Worm (Caenorhabditis elegans) whole organism, L2 larva: ENCODE data around the gene C18A3.3.

Experiments used
- R02D3.7 ChIP-seq: fragments of 150-350 bp; optimal IDR thresholded peaks from 2 replicates; lab custom pipeline; 2014; ENCODE audit warnings: missing biosample characterization, missing genetic modification characterization
- ZK546.5 ChIP-seq: sonication (generic microtip); optimal IDR thresholded peaks from 2 replicates; lab custom pipeline; 2017; ENCODE audit warnings: missing biosample characterization, missing genetic modification characterization
- blmp-1 ChIP-seq: sonication (generic microtip); optimal IDR thresholded peaks from 2 replicates; lab custom pipeline; 2017; ENCODE audit warnings: missing genetic modification characterization, mild to moderate bottlenecking, missing compliant biosample characterization, antibody characterized with exemption, moderate library complexity; ENCODE audit not compliant: insufficient read depth
- ceh-16 ChIP-seq: fragments of 150-350 bp; optimal IDR thresholded peaks from 2 replicates; lab custom pipeline; 2014; ENCODE audit warnings: missing biosample characterization, missing genetic modification characterization
- elt-3 ChIP-seq: sonication (generic microtip); optimal IDR thresholded peaks from 2 replicates; lab custom pipeline; 2017; ENCODE audit warnings: missing biosample characterization, missing genetic modification characterization
- lsy-2 ChIP-seq, 2 experiments: fragments of 150-350 bp in 1 of 2; sonication (generic microtip) in 1 of 2; optimal IDR thresholded peaks; 2 replicates each; lab custom pipeline; 2014 to 2017; ENCODE audit warnings: missing biosample characterization in 2 of 2, missing genetic modification characterization in 2 of 2
- mdl-1 ChIP-seq, 2 experiments: fragments of 150-350 bp in 1 of 2; sonication (generic microtip) in 1 of 2; optimal IDR thresholded peaks; 2 replicates each; lab custom pipeline; 2017; ENCODE audit warnings: missing biosample characterization in 2 of 2, missing genetic modification characterization in 2 of 2
- nhr-12 ChIP-seq: fragments of 150-350 bp; optimal IDR thresholded peaks from 2 replicates; lab custom pipeline; 2014; ENCODE audit warnings: missing biosample characterization, missing genetic modification characterization
- nhr-6 ChIP-seq: fragments of 150-350 bp; optimal IDR thresholded peaks from 2 replicates; lab custom pipeline; 2014; ENCODE audit warnings: missing biosample characterization, missing genetic modification characterization
- nhr-77 ChIP-seq: fragments of 150-350 bp; optimal IDR thresholded peaks from 2 replicates; lab custom pipeline; 2014; ENCODE audit warnings: missing biosample characterization, missing genetic modification characterization
- unc-39 ChIP-seq: fragments of 150-350 bp; optimal IDR thresholded peaks from 2 replicates; lab custom pipeline; 2014; ENCODE audit warnings: missing biosample characterization, missing genetic modification characterization
- zag-1 ChIP-seq: fragments of 150-350 bp; optimal IDR thresholded peaks from 2 replicates; lab custom pipeline; 2014; ENCODE audit warnings: missing biosample characterization, missing genetic modification characterization
- ztf-4 ChIP-seq: fragments of 150-350 bp; optimal IDR thresholded peaks from 2 replicates; lab custom pipeline; 2014; ENCODE audit warnings: missing biosample characterization, missing genetic modification characterization

DNA sequence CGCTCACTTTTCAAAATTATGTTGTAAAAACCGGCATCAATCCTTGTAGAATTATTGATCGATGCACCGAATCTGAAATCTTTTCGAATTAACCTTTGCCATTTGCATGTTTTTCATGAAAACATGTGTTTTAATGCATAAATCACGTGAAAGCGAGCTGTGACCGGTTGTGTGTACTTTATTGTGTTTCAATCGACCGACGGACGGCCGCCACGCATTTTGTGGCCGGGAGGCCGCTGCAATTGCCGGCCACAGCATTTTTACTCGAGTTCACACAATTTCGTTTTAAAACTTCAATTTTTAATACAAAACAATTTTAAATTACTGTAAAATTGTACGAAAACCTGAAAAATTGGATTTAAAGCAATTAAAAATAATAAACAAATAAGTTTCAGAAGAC is 27.1 kb upstream of the C18A3.3 start, which contains the start of gene C25H3.11:
- TF ChIP-seq lsy-2 (tag; optimal IDR thresholded peaks at IDR 0.05; lab: Kevin White, UChicago) (peak in 1 of 2 experiments; percentile 43), ceh-16 (tag; lab: Kevin White, UChicago) (no peak), blmp-1 (tag; lab: Kevin White, UChicago) (no peak), zag-1 (no peak), nhr-6 (tag; lab: Kevin White, UChicago) (no peak), nhr-12 (tag; lab: Kevin White, UChicago) (no peak), R02D3.7 (tag; lab: Kevin White, UChicago) (no peak), ztf-4 (no peak), elt-3 (tag; lab: Kevin White, UChicago) (no peak), ZK546.5 (no peak), nhr-77 (tag; lab: Kevin White, UChicago) (no peak), unc-39 (tag; lab: Kevin White, UChicago) (no peak), mdl-1 (tag; optimal IDR thresholded peaks at IDR 0.05; lab: Kevin White, UChicago) (no peak)
